2 worm cellular contexts compared by ENCODE assay signal in the genomic region with DNA sequence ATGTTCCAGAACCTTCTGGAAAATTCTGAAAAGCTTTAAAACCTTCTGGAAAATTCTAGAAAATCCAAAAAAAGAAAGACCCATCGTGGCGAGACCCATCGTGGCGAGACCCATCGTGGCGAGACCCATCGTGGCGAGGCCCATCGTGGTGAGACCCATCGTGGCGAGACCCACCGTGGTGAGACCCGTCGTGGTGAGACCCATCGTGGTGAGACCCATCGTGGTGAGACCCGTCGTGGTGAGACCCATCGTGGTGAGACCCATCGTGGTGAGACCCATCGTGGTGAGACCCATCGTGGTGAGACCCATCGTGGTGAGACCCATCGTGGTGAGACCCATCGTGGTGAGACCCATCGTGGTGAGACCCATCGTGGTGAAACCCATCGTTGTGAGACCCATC.
A peak's percentile ranks its signal among the peaks of the same experiment; 100 is the strongest.
TF ChIP-seq lines count a peak whose summit lies in the region.

No protein-coding gene starts in this region.

TF ChIP-seq in whole organism, L4 larva, 104 proteins besides CTCF, POLR2A, EP300 and RAD21:
- TF ChIP-seq ceh-44 (GFP tag; IDR thresholded peaks at IDR 0.05; lab: Robert Waterston, UW) (0 out of 2 replicates have a peak, but pooled peaks have one; percentile 23), set-16 (GFP tag; IDR thresholded peaks at IDR 0.05; lab: Robert Waterston, UW) (peak; percentile 78; the same call in 1 of the 2 replicates), mdt-29 (GFP tag; IDR thresholded peaks at IDR 0.05; lab: Robert Waterston, UW) (0 out of 2 replicates have a peak, but pooled peaks have one; percentile 29)

TF ChIP-seq in whole organism, young adult, 124 proteins besides CTCF, POLR2A, EP300 and RAD21:
- TF ChIP-seq madf-3 (GFP tag; IDR thresholded peaks at IDR 0.05; lab: Robert Waterston, UW) (0 out of 2 replicates have a peak, but pooled peaks have one; percentile 49), egrh-3 (GFP tag; IDR thresholded peaks at IDR 0.05; lab: Robert Waterston, UW) (peak; percentile 54; the same call in 1 of the 2 replicates), F33H1.4 (GFP tag; IDR thresholded peaks at IDR 0.05; lab: Robert Waterston, UW) (peak; percentile 40), hsf-1 (GFP tag; IDR thresholded peaks at IDR 0.05; lab: Robert Waterston, UW) (peak; percentile 86)
